Worm (Caenorhabditis elegans) whole organism, L2 larva: ENCODE results near the gene glb-28.

Experiments used
- C34F6.9 ChIP-seq: fragments of 150-350 bp; optimal IDR thresholded peaks from 2 replicates; lab custom pipeline; 2014; ENCODE audit warnings: missing biosample characterization, missing genetic modification characterization
- F13H6.1 ChIP-seq: sonication (generic microtip); optimal IDR thresholded peaks from 2 replicates; lab custom pipeline; 2016; ENCODE audit warnings: missing genetic modification characterization, missing compliant biosample characterization
- R02D3.7 ChIP-seq: fragments of 150-350 bp; optimal IDR thresholded peaks from 2 replicates; lab custom pipeline; 2014; ENCODE audit warnings: missing biosample characterization, missing genetic modification characterization
- Y55F3AM.14 ChIP-seq: fragments of 200-800 bp; sonication (Bioruptor generic); optimal IDR thresholded peaks from 2 replicates; lab custom pipeline; 2018; ENCODE audit warnings: mild to moderate bottlenecking, missing genetic modification characterization, missing compliant biosample characterization
- ZK546.5 ChIP-seq: sonication (generic microtip); optimal IDR thresholded peaks from 2 replicates; lab custom pipeline; 2017; ENCODE audit warnings: missing biosample characterization, missing genetic modification characterization
- alr-1 ChIP-seq: fragments of 150-350 bp; optimal IDR thresholded peaks from 2 replicates; lab custom pipeline; 2014; ENCODE audit warnings: missing biosample characterization, missing genetic modification characterization
- aly-2 ChIP-seq: fragments of 150-350 bp; optimal IDR thresholded peaks from 2 replicates; lab custom pipeline; 2014; ENCODE audit warnings: missing biosample characterization, missing genetic modification characterization
- ama-1 ChIP-seq: fragments of 150-350 bp; optimal IDR thresholded peaks from 2 replicates; lab custom pipeline; 2018; ENCODE audit warnings: inconsistent platforms
- blmp-1 ChIP-seq: sonication (generic microtip); optimal IDR thresholded peaks from 2 replicates; lab custom pipeline; 2017; ENCODE audit warnings: missing genetic modification characterization, mild to moderate bottlenecking, missing compliant biosample characterization, antibody characterized with exemption, moderate library complexity; ENCODE audit not compliant: insufficient read depth
- ceh-16 ChIP-seq: fragments of 150-350 bp; optimal IDR thresholded peaks from 2 replicates; lab custom pipeline; 2014; ENCODE audit warnings: missing biosample characterization, missing genetic modification characterization
- ceh-82 ChIP-seq: fragments of 150-350 bp; optimal IDR thresholded peaks from 2 replicates; lab custom pipeline; 2014; ENCODE audit warnings: missing biosample characterization, missing genetic modification characterization
- crh-2 ChIP-seq: sonication (generic microtip); optimal IDR thresholded peaks from 2 replicates; lab custom pipeline; 2017; ENCODE audit warnings: missing biosample characterization, missing genetic modification characterization
- dmd-4 ChIP-seq: sonication (generic microtip); optimal IDR thresholded peaks from 2 replicates; lab custom pipeline; 2017; ENCODE audit warnings: missing biosample characterization, missing genetic modification characterization
- egl-27 ChIP-seq: sonication (generic microtip); optimal IDR thresholded peaks from 3 replicates; lab custom pipeline; 2017; ENCODE audit warnings: missing biosample characterization, missing genetic modification reagents, missing genetic modification characterization
- elt-1 ChIP-seq: fragments of 150-350 bp; optimal IDR thresholded peaks from 2 replicates; lab custom pipeline; 2014; ENCODE audit warnings: missing biosample characterization, missing genetic modification characterization
- elt-3 ChIP-seq: sonication (generic microtip); optimal IDR thresholded peaks from 2 replicates; lab custom pipeline; 2017; ENCODE audit warnings: missing biosample characterization, missing genetic modification characterization
- fos-1 ChIP-seq: fragments of 150-350 bp; optimal IDR thresholded peaks from 2 replicates; lab custom pipeline; 2014; ENCODE audit warnings: missing biosample characterization, missing genetic modification characterization
- gmeb-1 ChIP-seq: fragments of 150-350 bp; optimal IDR thresholded peaks from 2 replicates; lab custom pipeline; 2014; ENCODE audit warnings: missing biosample characterization, missing genetic modification characterization
- lin-11 ChIP-seq: fragments of 150-350 bp; sonication (generic microtip); optimal IDR thresholded peaks from 2 replicates; lab custom pipeline; 2014; ENCODE audit warnings: missing biosample characterization, missing genetic modification characterization, inconsistent platforms, mixed read lengths
- lin-13 ChIP-seq: fragments of 150-350 bp; optimal IDR thresholded peaks from 2 replicates; lab custom pipeline; 2014; ENCODE audit warnings: missing biosample characterization, missing genetic modification reagents, missing genetic modification characterization
- lin-39 ChIP-seq: fragments of 150-350 bp; optimal IDR thresholded peaks from 2 replicates; lab custom pipeline; 2014; ENCODE audit warnings: missing biosample characterization, missing genetic modification reagents, missing genetic modification characterization
- lsy-2 ChIP-seq, 2 experiments: fragments of 150-350 bp in 1 of 2; sonication (generic microtip) in 1 of 2; optimal IDR thresholded peaks; 2 replicates each; lab custom pipeline; 2014 to 2017; ENCODE audit warnings: missing biosample characterization in 2 of 2, missing genetic modification characterization in 2 of 2
- mab-5 ChIP-seq: fragments of 150-350 bp; optimal IDR thresholded peaks from 2 replicates; lab custom pipeline; 2014; ENCODE audit warnings: missing biosample characterization, missing genetic modification characterization
- mbf-1 ChIP-seq: sonication (generic microtip); optimal IDR thresholded peaks from 2 replicates; lab custom pipeline; 2017; ENCODE audit warnings: missing biosample characterization, missing genetic modification characterization
- mdl-1 ChIP-seq, 2 experiments: fragments of 150-350 bp in 1 of 2; sonication (generic microtip) in 1 of 2; optimal IDR thresholded peaks; 2 replicates each; lab custom pipeline; 2017; ENCODE audit warnings: missing biosample characterization in 2 of 2, missing genetic modification characterization in 2 of 2
- nhr-10 ChIP-seq: sonication (generic microtip); optimal IDR thresholded peaks from 2 replicates; lab custom pipeline; 2017; ENCODE audit warnings: missing biosample characterization, missing genetic modification characterization
- nhr-11 ChIP-seq: fragments of 150-350 bp; optimal IDR thresholded peaks from 2 replicates; lab custom pipeline; 2014; ENCODE audit warnings: missing biosample characterization, missing genetic modification characterization
- nhr-12 ChIP-seq: fragments of 150-350 bp; optimal IDR thresholded peaks from 2 replicates; lab custom pipeline; 2014; ENCODE audit warnings: missing biosample characterization, missing genetic modification characterization
- nhr-129 ChIP-seq: fragments of 150-350 bp; optimal IDR thresholded peaks from 2 replicates; lab custom pipeline; 2014; ENCODE audit warnings: missing biosample characterization, missing genetic modification characterization
- nhr-21 ChIP-seq: fragments of 150-350 bp; optimal IDR thresholded peaks from 2 replicates; lab custom pipeline; 2014; ENCODE audit warnings: missing biosample characterization, missing genetic modification characterization
- nhr-23 ChIP-seq: fragments of 150-350 bp; optimal IDR thresholded peaks from 2 replicates; lab custom pipeline; 2014; ENCODE audit warnings: missing biosample characterization, missing genetic modification reagents, missing genetic modification characterization
- nhr-237 ChIP-seq: fragments of 150-350 bp; optimal IDR thresholded peaks from 2 replicates; lab custom pipeline; 2014; ENCODE audit warnings: missing biosample characterization, missing genetic modification characterization
- nhr-25 ChIP-seq: fragments of 150-350 bp; sonication (generic microtip); optimal IDR thresholded peaks from 3 replicates; lab custom pipeline; 2014; ENCODE audit warnings: missing biosample characterization, missing genetic modification characterization
- nhr-6 ChIP-seq: fragments of 150-350 bp; optimal IDR thresholded peaks from 2 replicates; lab custom pipeline; 2014; ENCODE audit warnings: missing biosample characterization, missing genetic modification characterization
- nhr-77 ChIP-seq: fragments of 150-350 bp; optimal IDR thresholded peaks from 2 replicates; lab custom pipeline; 2014; ENCODE audit warnings: missing biosample characterization, missing genetic modification characterization
- peb-1 ChIP-seq: fragments of 150-350 bp; optimal IDR thresholded peaks from 2 replicates; lab custom pipeline; 2014; ENCODE audit warnings: missing biosample characterization, missing genetic modification characterization
- sem-4 ChIP-seq: fragments of 150-350 bp; optimal IDR thresholded peaks from 2 replicates; lab custom pipeline; 2014; ENCODE audit warnings: missing biosample characterization, missing genetic modification reagents, missing genetic modification characterization
- skn-1 ChIP-seq: sonication (generic microtip); optimal IDR thresholded peaks from 2 replicates; lab custom pipeline; 2017; ENCODE audit warnings: missing biosample characterization, missing genetic modification characterization
- sma-3 ChIP-seq: sonication (generic microtip); optimal IDR thresholded peaks from 2 replicates; lab custom pipeline; 2016; ENCODE audit warnings: missing genetic modification reagents, missing genetic modification characterization, missing compliant biosample characterization
- sma-9 ChIP-seq, 2 experiments: fragments of 150-350 bp in 1 of 2; sonication (generic microtip) in 1 of 2; optimal IDR thresholded peaks; 2 replicates each; lab custom pipeline; 2014 to 2016; ENCODE audit warnings: missing genetic modification characterization in 2 of 2, mild to moderate bottlenecking in 1 of 2, missing biosample characterization in 1 of 2, missing compliant biosample characterization in 1 of 2, missing genetic modification reagents in 1 of 2, moderate library complexity in 1 of 2
- snpc-4 ChIP-seq: fragments of 150-350 bp; optimal IDR thresholded peaks from 2 replicates; lab custom pipeline; 2014; ENCODE audit warnings: missing biosample characterization, missing genetic modification characterization
- unc-39 ChIP-seq: fragments of 150-350 bp; optimal IDR thresholded peaks from 2 replicates; lab custom pipeline; 2014; ENCODE audit warnings: missing biosample characterization, missing genetic modification characterization
- unc-55 ChIP-seq: fragments of 150-350 bp; sonication (generic microtip); optimal IDR thresholded peaks from 3 replicates; lab custom pipeline; 2014; ENCODE audit warnings: missing biosample characterization, missing genetic modification reagents, missing genetic modification characterization
- unc-62 ChIP-seq: fragments of 150-350 bp; optimal IDR thresholded peaks from 2 replicates; lab custom pipeline; 2014; ENCODE audit warnings: missing biosample characterization, missing genetic modification reagents, missing genetic modification characterization
- zag-1 ChIP-seq: fragments of 150-350 bp; optimal IDR thresholded peaks from 2 replicates; lab custom pipeline; 2014; ENCODE audit warnings: missing biosample characterization, missing genetic modification characterization
- ztf-1 ChIP-seq: fragments of 200-800 bp; sonication (Bioruptor generic); conservative IDR thresholded peaks from 2 replicates; pipeline ENCODE4 v1.3.6; 2022; ENCODE audit warnings: missing genetic modification characterization, missing compliant biosample characterization
- ztf-11 ChIP-seq: sonication (generic microtip); optimal IDR thresholded peaks from 2 replicates; lab custom pipeline; 2017; ENCODE audit warnings: missing biosample characterization, missing genetic modification characterization
- ztf-4 ChIP-seq: fragments of 150-350 bp; optimal IDR thresholded peaks from 2 replicates; lab custom pipeline; 2014; ENCODE audit warnings: missing biosample characterization, missing genetic modification characterization

glb-28 gene

ce11 chrX:15276774-15277173 lies 40.3 kb downstream of the glb-28 start (continued):
- TF ChIP-seq mbf-1, result no peak
- peak; percentile 81 for TF ChIP-seq nhr-6 (tag; lab: Kevin White, UChicago)
- TF ChIP-seq lin-13, result peak; percentile 74

ce11 chrX:15276241-15276640 lies 40.8 kb downstream of the glb-28 start:
- TF ChIP-seq sma-9 (GFP tag; optimal IDR thresholded peaks at IDR 0.05; lab: Kevin White, UChicago) (peak; percentile 46), sma-9 (tag; optimal IDR thresholded peaks at IDR 0.05; lab: Kevin White, UChicago) (no peak), zag-1 (tag; lab: Kevin White, UChicago) (no peak)

- TF ChIP-seq ztf-4 (peak; percentile 89), ztf-1 (GFP tag; lab: Robert Waterston, UW) (no peak), nhr-10 (tag; lab: Kevin White, UChicago) (peak; percentile 8), nhr-11 (tag; lab: Kevin White, UChicago) (no peak), R02D3.7 (no peak), nhr-25 (tag; lab: Kevin White, UChicago) (peak; percentile 98), lin-39 (no peak), mab-5 (peak; percentile 60), aly-2 (no peak), crh-2 (tag; lab: Kevin White, UChicago) (peak; percentile 92), mdl-1 (tag; optimal IDR thresholded peaks at IDR 0.05; lab: Kevin White, UChicago) (peak; percentile 2 to 92), blmp-1 (tag; lab: Kevin White, UChicago) (peak; percentile 98), lin-13 (peak; percentile 88), nhr-21 (tag; lab: Kevin White, UChicago) (peak; percentile 94), sma-3 (GFP tag; lab: Kevin White, UChicago) (peak; percentile 60), lsy-2 (tag; optimal IDR thresholded peaks at IDR 0.05; lab: Kevin White, UChicago) (peak; percentile 51 to 75), skn-1 (no peak), nhr-12 (peak; percentile 13), dmd-4 (tag; lab: Kevin White, UChicago) (no peak), peb-1 (tag; lab: Kevin White, UChicago) (no peak), nhr-23 (tag; lab: Kevin White, UChicago) (no peak), sem-4 (tag; lab: Kevin White, UChicago) (peak; percentile 91), sma-9 (GFP tag; optimal IDR thresholded peaks at IDR 0.05; lab: Kevin White, UChicago) (peak; percentile 87), sma-9 (tag; optimal IDR thresholded peaks at IDR 0.05; lab: Kevin White, UChicago) (no peak), elt-3 (tag; lab: Kevin White, UChicago) (no peak), zag-1 (tag; lab: Kevin White, UChicago) (peak; percentile 27), alr-1 (tag; lab: Kevin White, UChicago) (no peak), F13H6.1 (peak; percentile 97), snpc-4 (tag; lab: Kevin White, UChicago) (peak; percentile 73), C34F6.9 (tag; lab: Kevin White, UChicago) (peak; percentile 73), unc-39 (tag; lab: Kevin White, UChicago) (no peak), nhr-6 (tag; lab: Kevin White, UChicago) (peak; percentile 38), elt-1 (tag; lab: Kevin White, UChicago) (no peak), mbf-1 (no peak), nhr-237 (tag; lab: Kevin White, UChicago) (no peak), ZK546.5 (tag; lab: Kevin White, UChicago) (no peak), ceh-16 (peak; percentile 35), unc-62 (GFP tag; lab: Kevin White, UChicago) (peak; percentile 40), ztf-11 (tag; lab: Kevin White, UChicago) (no peak), egl-27 (tag; lab: Kevin White, UChicago) (peak; percentile 94), Y55F3AM.14 (GFP tag; lab: Kevin White, UChicago) (peak; percentile 96), nhr-129 (tag; lab: Kevin White, UChicago) (peak; percentile 94), gmeb-1 (tag; lab: Kevin White, UChicago) (peak; percentile 60), lin-11 (tag; lab: Kevin White, UChicago) (peak; percentile 77), nhr-77 (tag; lab: Kevin White, UChicago) (no peak), unc-55 (GFP tag; lab: Kevin White, UChicago) (peak; percentile 63), ceh-82 (tag; lab: Kevin White, UChicago) (no peak), fos-1 (tag; lab: Kevin White, UChicago) (peak; percentile 19), ama-1 (no peak)
- TF ChIP-seq, all 48 proteins: peak for 28
Measured at ce11 chrX:15274827-15275761, 42.0 kb downstream of the glb-28 start.
